Worm (Caenorhabditis elegans): ENCODE data around the gene tofu-1.

DNA sequence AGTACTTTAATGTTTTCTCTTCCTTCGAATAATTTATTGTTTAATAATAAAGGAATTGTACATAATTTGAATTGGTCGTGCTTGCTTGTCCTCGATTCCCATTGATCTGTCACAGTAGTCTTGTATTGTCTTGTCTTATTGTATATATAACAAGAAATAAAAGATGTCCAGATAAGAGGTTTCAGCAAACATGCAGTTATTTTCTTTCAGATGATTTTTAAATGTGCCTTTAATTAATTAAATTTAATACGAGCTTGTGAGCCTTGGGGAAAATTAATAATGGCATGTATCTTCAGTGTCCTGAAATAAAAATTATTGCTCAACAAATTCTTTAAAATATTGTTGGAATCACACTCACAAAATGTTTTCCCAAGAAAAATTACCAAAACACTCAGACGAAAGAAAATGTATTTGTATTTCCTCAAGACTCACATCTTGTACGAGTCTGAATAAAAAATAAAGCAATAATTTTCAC lies 42.2 kb downstream of the tofu-1 start:
- TF ChIP-seq ztf-29 (GFP tag; IDR thresholded peaks at IDR 0.05), result no peak
- TF ChIP-seq ztf-23 (GFP tag; IDR thresholded peaks at IDR 0.05), result no peak
